Worm (Caenorhabditis elegans) whole organism, L4 larva: ENCODE measurements around the gene F13E9.9.

Experiments used
- F10B5.3 ChIP-seq: sonication (generic microtip); optimal IDR thresholded peaks from 2 replicates; lab custom pipeline; 2016; ENCODE audit warnings: mild to moderate bottlenecking, missing genetic modification characterization, missing compliant biosample characterization
- F37D6.2 ChIP-seq: sonication (generic microtip); optimal IDR thresholded peaks from 2 replicates; lab custom pipeline; 2016; ENCODE audit warnings: mild to moderate bottlenecking, missing genetic modification characterization, missing compliant biosample characterization
- T20F7.1 ChIP-seq: fragments of 200-800 bp; sonication (Bioruptor generic); optimal IDR thresholded peaks from 2 replicates; lab custom pipeline; 2018; ENCODE audit warnings: mild to moderate bottlenecking, missing genetic modification characterization, missing compliant biosample characterization
- T26A8.4 ChIP-seq: fragments of 200-800 bp; sonication (Bioruptor generic); IDR thresholded peaks from 2 replicates; pipeline ENCODE4 v1.3.6; 2022; ENCODE audit warnings: missing genetic modification characterization, missing compliant biosample characterization
- ZK337.2 ChIP-seq: fragments of 200-800 bp; sonication (Bioruptor generic); IDR thresholded peaks from 2 replicates; pipeline ENCODE4 v1.3.6; 2022; ENCODE audit warnings: missing genetic modification reagents, missing genetic modification characterization, missing compliant biosample characterization
- aha-1 ChIP-seq: fragments of 150-350 bp; peaks from one replicate; lab custom pipeline; 2014; ENCODE audit warnings: missing biosample characterization, missing genetic modification characterization
- aly-2 ChIP-seq: sonication (generic microtip); optimal IDR thresholded peaks from 2 replicates; lab custom pipeline; 2018; ENCODE audit warnings: missing biosample characterization, missing genetic modification characterization
- ama-1 ChIP-seq: fragments of 150-350 bp; optimal IDR thresholded peaks from 2 replicates; lab custom pipeline; 2014; ENCODE audit warnings: inconsistent platforms, mixed read lengths
- arid-1 ChIP-seq: fragments of 200-800 bp; sonication (Bioruptor generic); conservative IDR thresholded peaks from 2 replicates; pipeline ENCODE4 v1.3.6; 2022; ENCODE audit warnings: missing genetic modification reagents, missing genetic modification characterization, missing compliant biosample characterization
- attf-4 ChIP-seq: sonication (generic microtip); optimal IDR thresholded peaks from 3 replicates; lab custom pipeline; 2017; ENCODE audit warnings: missing biosample characterization, missing genetic modification characterization
- ceh-82 ChIP-seq: sonication (generic microtip); optimal IDR thresholded peaks from 2 replicates; lab custom pipeline; 2017; ENCODE audit warnings: missing biosample characterization, missing genetic modification characterization
- cey-2 ChIP-seq: sonication (generic microtip); optimal IDR thresholded peaks from 3 replicates; lab custom pipeline; 2017; ENCODE audit warnings: missing genetic modification characterization, mild to moderate bottlenecking, missing compliant biosample characterization, antibody characterized with exemption, borderline replicate concordance; ENCODE audit not compliant: insufficient read depth
- daf-8 ChIP-seq: fragments of 200-800 bp; sonication (Bioruptor generic); IDR thresholded peaks from 2 replicates; pipeline ENCODE4 v1.3.6; 2022; ENCODE audit warnings: missing genetic modification characterization, missing compliant biosample characterization
- dmd-8 ChIP-seq: fragments of 200-800 bp; sonication (Bioruptor generic); IDR thresholded peaks from 2 replicates; pipeline ENCODE4 v1.3.6; 2022; ENCODE audit warnings: missing genetic modification characterization, missing compliant biosample characterization
- dve-1 ChIP-seq: sonication (generic microtip); optimal IDR thresholded peaks from 2 replicates; lab custom pipeline; 2017; ENCODE audit warnings: antibody characterized with exemption, mild to moderate bottlenecking, missing genetic modification characterization, missing compliant biosample characterization; ENCODE audit not compliant: insufficient read depth
- gei-8 ChIP-seq: fragments of 200-800 bp; sonication (Bioruptor generic); optimal IDR thresholded peaks from 2 replicates; lab custom pipeline; 2018; ENCODE audit warnings: mild to moderate bottlenecking, missing genetic modification characterization, missing compliant biosample characterization
- hlh-11 ChIP-seq: fragments of 200-800 bp; sonication (Bioruptor generic); optimal IDR thresholded peaks from 2 replicates; lab custom pipeline; 2018; ENCODE audit warnings: mild to moderate bottlenecking, missing genetic modification characterization, missing compliant biosample characterization
- hlh-30 ChIP-seq: sonication (generic microtip); optimal IDR thresholded peaks from 2 replicates; lab custom pipeline; 2017; ENCODE audit warnings: antibody characterized with exemption, mild to moderate bottlenecking, missing genetic modification characterization, missing compliant biosample characterization; ENCODE audit not compliant: insufficient read depth
- jun-1 ChIP-seq: fragments of 150-350 bp; optimal IDR thresholded peaks from 2 replicates; lab custom pipeline; 2014; ENCODE audit warnings: missing biosample characterization, missing genetic modification reagents, missing genetic modification characterization
- lim-7 ChIP-seq: fragments of 200-800 bp; sonication (Bioruptor generic); IDR thresholded peaks from 2 replicates; pipeline ENCODE4 v1.3.6; 2022; ENCODE audit warnings: missing genetic modification characterization, missing compliant biosample characterization
- lin-1 ChIP-seq: fragments of 200-800 bp; sonication (Bioruptor generic); IDR thresholded peaks from 2 replicates; pipeline ENCODE4 v1.3.6; 2022; ENCODE audit warnings: missing genetic modification reagents, missing genetic modification characterization, missing compliant biosample characterization
- lin-15B ChIP-seq: fragments of 150-350 bp; sonication (generic microtip); optimal IDR thresholded peaks from 3 replicates; lab custom pipeline; 2014; ENCODE audit warnings: missing biosample characterization, missing genetic modification characterization
- lin-29 ChIP-seq: fragments of 200-800 bp; sonication (Bioruptor generic); IDR thresholded peaks from 2 replicates; pipeline ENCODE4 v1.3.6; 2022; ENCODE audit warnings: missing genetic modification reagents, missing genetic modification characterization, missing compliant biosample characterization
- lin-38 ChIP-seq: fragments of 200-800 bp; sonication (Bioruptor generic); IDR thresholded peaks from 2 replicates; pipeline ENCODE4 v1.3.6; 2022; ENCODE audit warnings: missing genetic modification reagents, missing genetic modification characterization, missing compliant biosample characterization
- lsy-2 ChIP-seq, 2 experiments: fragments of 150-350 bp in 1 of 2; sonication (generic microtip) in 1 of 2; optimal IDR thresholded peaks; 2 replicates each; lab custom pipeline; 2014 to 2017; ENCODE audit warnings: missing biosample characterization in 2 of 2, missing genetic modification characterization in 2 of 2
- madf-5 ChIP-seq, 2 experiments: fragments of 200-800 bp; sonication (Bioruptor generic); IDR thresholded peaks; 2 replicates each; pipeline ENCODE4 v1.3.6; 2022; ENCODE audit warnings: missing compliant biosample characterization in 2 of 2, missing genetic modification characterization in 2 of 2
- mdt-29 ChIP-seq: fragments of 200-800 bp; sonication (Bioruptor generic); IDR thresholded peaks from 2 replicates; pipeline ENCODE4 v1.3.6; 2022; ENCODE audit warnings: missing genetic modification reagents, missing genetic modification characterization, missing compliant biosample characterization
- mep-1 ChIP-seq: fragments of 150-350 bp; sonication (generic microtip); optimal IDR thresholded peaks from 3 replicates; lab custom pipeline; 2014; ENCODE audit warnings: missing biosample characterization, missing genetic modification characterization
- mes-2 ChIP-seq: sonication (generic microtip); optimal IDR thresholded peaks from 2 replicates; lab custom pipeline; 2016; ENCODE audit warnings: missing genotype, mild to moderate bottlenecking, missing genetic modification characterization, missing compliant biosample characterization; ENCODE audit not compliant: poor library complexity, severe bottlenecking
- nhr-111 ChIP-seq: fragments of 200-800 bp; sonication (Bioruptor generic); optimal IDR thresholded peaks from 2 replicates; lab custom pipeline; 2018; ENCODE audit warnings: mild to moderate bottlenecking, missing genetic modification characterization, missing compliant biosample characterization
- nhr-237 ChIP-seq: sonication (generic microtip); optimal IDR thresholded peaks from 2 replicates; lab custom pipeline; 2017; ENCODE audit warnings: missing biosample characterization, missing genetic modification characterization
- nhr-41 ChIP-seq: fragments of 200-800 bp; sonication (Bioruptor generic); IDR thresholded peaks from 2 replicates; pipeline ENCODE4 v1.3.6; 2022; ENCODE audit warnings: missing genetic modification reagents, missing genetic modification characterization, missing compliant biosample characterization
- nhr-48 ChIP-seq: sonication (generic microtip); optimal IDR thresholded peaks from 2 replicates; lab custom pipeline; 2016; ENCODE audit warnings: mild to moderate bottlenecking, missing genetic modification characterization, missing compliant biosample characterization
- nhr-6 ChIP-seq: fragments of 150-350 bp; optimal IDR thresholded peaks from 2 replicates; lab custom pipeline; 2014; ENCODE audit warnings: missing biosample characterization, missing genetic modification characterization
- nhr-77 ChIP-seq: fragments of 150-350 bp; optimal IDR thresholded peaks from 2 replicates; lab custom pipeline; 2014; ENCODE audit warnings: missing biosample characterization, missing genetic modification characterization
- php-3 ChIP-seq: fragments of 200-800 bp; sonication (Bioruptor generic); IDR thresholded peaks from 2 replicates; pipeline ENCODE4 v1.3.6; 2022; ENCODE audit warnings: missing genetic modification reagents, missing genetic modification characterization, missing compliant biosample characterization
- sdz-12 ChIP-seq: fragments of 200-800 bp; sonication (Bioruptor generic); optimal IDR thresholded peaks from 2 replicates; lab custom pipeline; 2018; ENCODE audit warnings: mild to moderate bottlenecking, missing genetic modification characterization, missing compliant biosample characterization
- set-16 ChIP-seq: fragments of 200-800 bp; sonication (Bioruptor generic); IDR thresholded peaks from 2 replicates; pipeline ENCODE4 v1.3.6; 2022; ENCODE audit warnings: missing genetic modification reagents, missing genetic modification characterization, missing compliant biosample characterization
- snpc-1.2 ChIP-seq: fragments of 200-800 bp; sonication (Bioruptor generic); IDR thresholded peaks from 2 replicates; pipeline ENCODE4 v1.3.6; 2022; ENCODE audit warnings: missing genetic modification reagents, missing genetic modification characterization, missing compliant biosample characterization
- spr-3 ChIP-seq: fragments of 200-800 bp; sonication (Bioruptor generic); optimal IDR thresholded peaks from 2 replicates; lab custom pipeline; 2018; ENCODE audit warnings: mild to moderate bottlenecking, missing genetic modification characterization, missing compliant biosample characterization
- tag-97 ChIP-seq: fragments of 200-800 bp; sonication (Bioruptor generic); IDR thresholded peaks from 2 replicates; pipeline ENCODE4 v1.3.6; 2022; ENCODE audit warnings: missing genetic modification characterization, missing compliant biosample characterization
- unc-130 ChIP-seq: sonication (generic microtip); optimal IDR thresholded peaks from 2 replicates; lab custom pipeline; 2016; ENCODE audit warnings: missing genetic modification reagents, missing genetic modification characterization, missing compliant biosample characterization
- unc-62 ChIP-seq, 3 experiments: fragments of 150-350 bp in 1 of 3; sonication (generic microtip); optimal IDR thresholded peaks in 2 of 3; peaks in 1 of 3; 1 replicate in 1 of 3; 2 replicates in 2 of 3; lab custom pipeline; 2014 to 2017; ENCODE audit warnings: missing biosample characterization in 3 of 3, missing genetic modification characterization in 3 of 3, missing genetic modification reagents in 3 of 3, missing genotype in 1 of 3
- vab-7 ChIP-seq: fragments of 200-800 bp; sonication (Bioruptor generic); IDR thresholded peaks from 2 replicates; pipeline ENCODE4 v1.3.6; 2022; ENCODE audit warnings: missing genetic modification reagents, missing genetic modification characterization, missing compliant biosample characterization
- zag-1 ChIP-seq: fragments of 150-350 bp; optimal IDR thresholded peaks from 2 replicates; lab custom pipeline; 2014; ENCODE audit warnings: missing biosample characterization, missing genetic modification characterization
- zfp-3 ChIP-seq: fragments of 200-800 bp; sonication (Bioruptor generic); conservative IDR thresholded peaks from 2 replicates; pipeline ENCODE4 v1.3.6; 2022; ENCODE audit warnings: missing genetic modification reagents, missing genetic modification characterization, missing compliant biosample characterization
- ztf-7 ChIP-seq: fragments of 150-350 bp; optimal IDR thresholded peaks from 2 replicates; lab custom pipeline; 2014; ENCODE audit warnings: missing biosample characterization, missing genetic modification characterization

The F13E9.9 gene

ce11 chrIV:10933777-10934546, 35.0 kb upstream of the F13E9.9 start (continued):
- TF ChIP-seq ceh-82 (no peak), lin-1 (GFP tag; lab: Robert Waterston, UW) (peak; percentile 7; the same call in 1 of the 2 replicates), mep-1 (tag; lab: Kevin White, UChicago) (peak; percentile 60), hlh-30 (tag; lab: Kevin White, UChicago) (peak; percentile 35), lsy-2 (tag; optimal IDR thresholded peaks at IDR 0.05; lab: Kevin White, UChicago) (peak; percentile 2 to 66), mes-2 (tag; lab: Kevin White, UChicago) (peak; percentile 25), T26A8.4 (GFP tag; lab: Robert Waterston, UW) (peak; percentile 75), unc-62 (GFP tag; optimal IDR thresholded peaks at IDR 0.05 in 1 of 2; lab: Kevin White, UChicago) (peak in 1 of 2 experiments; percentile 65), unc-62 (tag; optimal IDR thresholded peaks at IDR 0.05; lab: Kevin White, UChicago) (no peak), lim-7 (GFP tag; lab: Robert Waterston, UW) (peak; percentile 14; the same call in 1 of the 2 replicates), cey-2 (tag; lab: Kevin White, UChicago) (no peak), dve-1 (tag; lab: Kevin White, UChicago) (peak; percentile 70), F10B5.3 (tag; lab: Kevin White, UChicago) (peak; percentile 32), aha-1 (peak; percentile 56), nhr-111 (GFP tag; lab: Kevin White, UChicago) (peak; percentile 6), vab-7 (GFP tag; lab: Robert Waterston, UW) (peak; percentile 18; the same call in 1 of the 2 replicates), nhr-41 (GFP tag; lab: Robert Waterston, UW) (peak; percentile 30; the same call in 1 of the 2 replicates), zag-1 (tag; lab: Kevin White, UChicago) (no peak), dmd-8 (GFP tag; lab: Robert Waterston, UW) (no peak), lin-29 (GFP tag; lab: Robert Waterston, UW) (no peak), snpc-1.2 (no peak), lin-38 (peak; percentile 58), ZK337.2 (GFP tag; lab: Robert Waterston, UW) (no peak), jun-1 (tag; lab: Kevin White, UChicago) (no peak), spr-3 (GFP tag; lab: Kevin White, UChicago) (peak; percentile 61), madf-5 (GFP tag; IDR thresholded peaks at IDR 0.05; lab: Robert Waterston, UW) (no peak), nhr-237 (tag; lab: Kevin White, UChicago) (no peak), php-3 (GFP tag; lab: Robert Waterston, UW) (no peak; the same call in 1 of the 2 replicates), ama-1 (lab: Kevin White, UChicago) (peak; percentile 65), tag-97 (no peak), sdz-12 (GFP tag; lab: Kevin White, UChicago) (peak; percentile 78), hlh-11 (tag; lab: Kevin White, UChicago) (peak; percentile 54), daf-8 (no peak), aly-2 (no peak), T20F7.1 (GFP tag; lab: Kevin White, UChicago) (peak; percentile 63), mdt-29 (GFP tag; lab: Robert Waterston, UW) (peak; percentile 51), nhr-77 (tag; lab: Kevin White, UChicago) (peak; percentile 70), F37D6.2 (tag; lab: Kevin White, UChicago) (no peak), ztf-7 (tag; lab: Kevin White, UChicago) (no peak), arid-1 (GFP tag; lab: Robert Waterston, UW) (peak; percentile 44; the same call in 1 of the 2 replicates), attf-4 (tag; lab: Kevin White, UChicago) (no peak), nhr-48 (tag; lab: Kevin White, UChicago) (peak; percentile 49), nhr-6 (tag; lab: Kevin White, UChicago) (no peak), gei-8 (peak; percentile 40), lin-15B (tag; lab: Kevin White, UChicago) (no peak), set-16 (no peak), zfp-3 (GFP tag; lab: Robert Waterston, UW) (peak; percentile 84), unc-130 (GFP tag; lab: Kevin White, UChicago) (no peak)
